Worm (Caenorhabditis elegans) whole organism, late embryonic: ENCODE measurements around the gene C50F7.9.

Experiments used
- elt-2 ChIP-seq: sonication (generic microtip); optimal IDR thresholded peaks from 2 replicates; lab custom pipeline; 2016; ENCODE audit warnings: missing genetic modification reagents, missing genetic modification characterization, missing compliant biosample characterization
- fkh-10 ChIP-seq: fragments of 150-350 bp; optimal IDR thresholded peaks from 2 replicates; lab custom pipeline; 2014; ENCODE audit warnings: missing biosample characterization, missing genetic modification reagents, missing genetic modification characterization
- fkh-6 ChIP-seq: sonication (generic microtip); optimal IDR thresholded peaks from 2 replicates; lab custom pipeline; 2016; ENCODE audit warnings: missing genetic modification characterization, missing compliant biosample characterization
- hlh-15 ChIP-seq: sonication (generic microtip); optimal IDR thresholded peaks from 2 replicates; lab custom pipeline; 2016; ENCODE audit warnings: missing genetic modification characterization, missing compliant biosample characterization
- madf-2 ChIP-seq: sonication (generic microtip); optimal IDR thresholded peaks from 2 replicates; lab custom pipeline; 2017; ENCODE audit warnings: missing genetic modification characterization, missing compliant biosample characterization
- nfya-1 ChIP-seq: sonication (generic microtip); optimal IDR thresholded peaks from 2 replicates; lab custom pipeline; 2017; ENCODE audit warnings: missing genetic modification characterization, mild to moderate bottlenecking, missing compliant biosample characterization, antibody characterized with exemption, moderate library complexity
- pha-2 ChIP-seq: sonication (generic microtip); optimal IDR thresholded peaks from 2 replicates; lab custom pipeline; 2017; ENCODE audit warnings: mild to moderate bottlenecking, missing genetic modification characterization, missing compliant biosample characterization
- pqm-1 ChIP-seq: sonication (generic microtip); optimal IDR thresholded peaks from 2 replicates; lab custom pipeline; 2016; ENCODE audit warnings: missing genetic modification characterization, missing compliant biosample characterization

DNA sequence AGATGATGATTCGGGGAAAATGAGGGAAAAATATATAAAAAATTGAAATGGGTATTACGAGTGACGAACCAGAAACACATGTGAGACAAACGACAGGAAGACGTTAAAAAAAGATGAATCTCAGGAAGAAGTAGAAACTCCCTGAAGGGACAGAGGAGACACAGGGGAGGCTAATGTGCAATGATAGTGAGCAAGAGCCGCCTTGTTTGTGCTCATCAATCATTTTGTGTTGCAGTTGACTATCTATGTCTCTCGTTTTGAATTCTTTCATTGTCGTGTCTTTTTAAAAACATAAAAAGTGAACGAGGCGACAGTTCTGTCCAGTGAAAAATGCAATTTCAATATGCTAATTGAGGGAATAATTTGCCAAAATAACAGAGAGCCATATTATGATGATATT is 6.9 kb downstream of the C50F7.9 start:
- TF ChIP-seq pha-2 (no peak), fkh-6 (tag; lab: Kevin White, UChicago) (no peak), elt-2 (tag; lab: Kevin White, UChicago) (no peak), nfya-1 (no peak), madf-2 (tag; lab: Kevin White, UChicago) (no peak), hlh-15 (tag; lab: Kevin White, UChicago) (no peak), pqm-1 (tag; lab: Kevin White, UChicago) (no peak), fkh-10 (GFP tag; lab: Kevin White, UChicago) (no peak)
